Fruit fly (Drosophila melanogaster) whole organism, embryonic: Measurements from ENCODE around the gene CG33796.

Experiments
- CG10209 ChIP-seq: fragments of 200-800 bp; sonication (Bioruptor generic); optimal IDR thresholded peaks from 3 replicates; lab custom pipeline; 2017; ENCODE audit warnings: missing biosample characterization, mild to moderate bottlenecking, missing genetic modification characterization, missing genetic modification reagents
- CG10431 ChIP-seq: fragments of 200-800 bp; sonication (Bioruptor generic); optimal IDR thresholded peaks from 3 replicates; lab custom pipeline; 2018; ENCODE audit warnings: missing biosample characterization, mild to moderate bottlenecking, missing genetic modification characterization
- CG12769 ChIP-seq: fragments of 200-800 bp; sonication (Bioruptor generic); optimal IDR thresholded peaks from 2 replicates; lab custom pipeline; 2019; ENCODE audit warnings: missing biosample characterization, mild to moderate bottlenecking, missing genetic modification characterization, moderate library complexity
- CG13287 ChIP-seq: fragments of 200-800 bp; sonication (Bioruptor generic); IDR thresholded peaks from 2 replicates; pipeline ENCODE4 v1.3.6; 2022; ENCODE audit warnings: missing biosample characterization, missing genetic modification characterization; ENCODE audit not compliant: partially characterized antibody
- CG13424 ChIP-seq: fragments of 200-800 bp; sonication (Bioruptor generic); optimal IDR thresholded peaks from 2 replicates; lab custom pipeline; 2019; ENCODE audit warnings: missing biosample characterization, mild to moderate bottlenecking, missing genetic modification characterization, moderate library complexity
- CG14710 ChIP-seq: fragments of 200-800 bp; sonication (Bioruptor generic); optimal IDR thresholded peaks from 3 replicates; lab custom pipeline; 2019; ENCODE audit warnings: missing biosample characterization, mild to moderate bottlenecking, missing genetic modification characterization, moderate library complexity
- CG16863 ChIP-seq: fragments of 200-800 bp; sonication (Bioruptor generic); optimal IDR thresholded peaks from 3 replicates; lab custom pipeline; 2016; ENCODE audit warnings: missing biosample characterization, missing genetic modification characterization
- CG17359 ChIP-seq: fragments of 200-800 bp; sonication (Bioruptor generic); optimal IDR thresholded peaks from 3 replicates; lab custom pipeline; 2018; ENCODE audit warnings: missing biosample characterization, mild to moderate bottlenecking, missing genetic modification characterization, moderate library complexity
- CG18476 ChIP-seq: fragments of 200-800 bp; sonication (Bioruptor generic); optimal IDR thresholded peaks from 2 replicates; lab custom pipeline; 2016; ENCODE audit warnings: missing biosample characterization, mild to moderate bottlenecking, missing genetic modification characterization
- CG2202 ChIP-seq: fragments of 200-800 bp; sonication (Bioruptor generic); optimal IDR thresholded peaks from 2 replicates; lab custom pipeline; 2018; ENCODE audit warnings: missing biosample characterization, mild to moderate bottlenecking, missing genetic modification characterization
- CG2678 ChIP-seq: fragments of 200-800 bp; sonication (Bioruptor generic); optimal IDR thresholded peaks from 3 replicates; lab custom pipeline; 2019; ENCODE audit warnings: missing biosample characterization, mild to moderate bottlenecking, missing genetic modification characterization, moderate library complexity
- CG2875 ChIP-seq: fragments of 200-800 bp; sonication (Bioruptor generic); optimal IDR thresholded peaks from 2 replicates; lab custom pipeline; 2017; ENCODE audit warnings: missing biosample characterization, mild to moderate bottlenecking, missing genetic modification characterization, missing genetic modification reagents
- CG30431 ChIP-seq: fragments of 200-800 bp; sonication (Bioruptor generic); optimal IDR thresholded peaks from 2 replicates; lab custom pipeline; 2017; ENCODE audit warnings: missing biosample characterization, missing genetic modification characterization
- CG32532 ChIP-seq: fragments of 200-800 bp; sonication (Bioruptor generic); IDR thresholded peaks from 2 replicates; pipeline ENCODE4 v1.3.6; 2022; ENCODE audit warnings: missing biosample characterization, missing genetic modification characterization
- CG3407 ChIP-seq: fragments of 200-800 bp; sonication (Bioruptor generic); optimal IDR thresholded peaks from 2 replicates; lab custom pipeline; 2018; ENCODE audit warnings: missing biosample characterization, mild to moderate bottlenecking, missing genetic modification characterization
- CG4707 ChIP-seq: fragments of 200-800 bp; sonication (Bioruptor generic); optimal IDR thresholded peaks from 2 replicates; lab custom pipeline; 2018; ENCODE audit warnings: missing biosample characterization, mild to moderate bottlenecking, missing genetic modification characterization, moderate library complexity
- CG6175 ChIP-seq: fragments of 200-800 bp; sonication (Bioruptor generic); IDR thresholded peaks from 3 replicates; pipeline ENCODE4 v1.3.6; 2022; ENCODE audit warnings: missing biosample characterization, missing genetic modification characterization
- CG6791 ChIP-seq: fragments of 200-800 bp; sonication (Bioruptor generic); IDR thresholded peaks from 3 replicates; pipeline ENCODE4 v1.3.6; 2022; ENCODE audit warnings: missing biosample characterization, missing genetic modification characterization; ENCODE audit not compliant: partially characterized antibody
- CG6813 ChIP-seq: fragments of 200-800 bp; sonication (Bioruptor generic); optimal IDR thresholded peaks from 2 replicates; lab custom pipeline; 2017; ENCODE audit warnings: missing biosample characterization, missing genetic modification characterization, mild to moderate bottlenecking, moderate library complexity, missing genetic modification reagents
- CG8290 ChIP-seq, 3 experiments: fragments of 200-800 bp; sonication (Bioruptor generic); optimal IDR thresholded peaks; 2 replicates each; lab custom pipeline; 2016 to 2019; ENCODE audit warnings: missing biosample characterization in 3 of 3, missing genetic modification characterization in 3 of 3, mild to moderate bottlenecking in 2 of 3, moderate library complexity in 1 of 3
- CG9609 ChIP-seq: fragments of 200-800 bp; sonication (Bioruptor generic); optimal IDR thresholded peaks from 3 replicates; lab custom pipeline; 2016; ENCODE audit warnings: missing biosample characterization, missing genetic modification characterization
- CG9727 ChIP-seq: fragments of 200-800 bp; sonication (Bioruptor generic); optimal IDR thresholded peaks from 3 replicates; lab custom pipeline; 2017; ENCODE audit warnings: missing biosample characterization, mild to moderate bottlenecking, missing genetic modification characterization
- Dbx ChIP-seq: fragments of 200-800 bp; sonication (Bioruptor generic); IDR thresholded peaks from 3 replicates; pipeline ENCODE4 v1.3.6; 2022; ENCODE audit warnings: missing biosample characterization, missing genetic modification characterization
- Doc3 ChIP-seq: fragments of 200-800 bp; sonication (Bioruptor generic); IDR thresholded peaks from 3 replicates; pipeline ENCODE4 v1.3.6; 2022; ENCODE audit warnings: missing biosample characterization, missing genetic modification characterization; ENCODE audit not compliant: partially characterized antibody
- Fer1 ChIP-seq: fragments of 200-800 bp; sonication (Bioruptor generic); optimal IDR thresholded peaks from 2 replicates; lab custom pipeline; 2017; ENCODE audit warnings: missing biosample characterization, mild to moderate bottlenecking, missing genetic modification characterization
- HLH3B ChIP-seq: fragments of 200-800 bp; sonication (Bioruptor generic); IDR thresholded peaks from 2 replicates; pipeline ENCODE4 v1.3.6; 2022; ENCODE audit warnings: missing biosample characterization, missing genetic modification characterization
- HLH54F ChIP-seq: fragments of 200-800 bp; sonication (Bioruptor generic); optimal IDR thresholded peaks from 3 replicates; lab custom pipeline; 2016; ENCODE audit warnings: missing biosample characterization, missing genetic modification characterization
- MTF-1 ChIP-seq: fragments of 200-800 bp; sonication (Bioruptor generic); optimal IDR thresholded peaks from 2 replicates; lab custom pipeline; 2018; ENCODE audit warnings: missing biosample characterization, mild to moderate bottlenecking, missing genetic modification characterization, borderline replicate concordance
- Mes4 ChIP-seq: fragments of 200-800 bp; sonication (Bioruptor generic); optimal IDR thresholded peaks from 2 replicates; lab custom pipeline; 2016; ENCODE audit warnings: missing biosample characterization, missing genetic modification characterization
- Side ChIP-seq: fragments of 200-800 bp; sonication (Bioruptor generic); optimal IDR thresholded peaks from 2 replicates; lab custom pipeline; 2016; ENCODE audit warnings: missing biosample characterization, missing genetic modification characterization
- ara ChIP-seq: fragments of 200-800 bp; sonication (Bioruptor generic); IDR thresholded peaks from 2 replicates; pipeline ENCODE4 v1.3.6; 2022; ENCODE audit warnings: missing biosample characterization, missing genetic modification characterization
- bab2 ChIP-seq: fragments of 200-800 bp; sonication (Bioruptor generic); optimal IDR thresholded peaks from 2 replicates; lab custom pipeline; 2016; ENCODE audit warnings: missing biosample characterization, missing genetic modification characterization
- cas ChIP-seq: fragments of 200-800 bp; sonication (Bioruptor generic); IDR thresholded peaks from 2 replicates; pipeline ENCODE4 v1.3.6; 2022; ENCODE audit warnings: missing biosample characterization, missing genetic modification characterization
- croc ChIP-seq: fragments of 200-800 bp; sonication (Bioruptor generic); conservative IDR thresholded peaks from 3 replicates; pipeline ENCODE4 v1.3.6; 2022; ENCODE audit warnings: missing biosample characterization, missing genetic modification characterization
- eve ChIP-seq, 2 experiments: fragments of >200 bp; optimal IDR thresholded peaks; 2 replicates each; lab custom pipeline; 2017; ENCODE audit warnings: missing biosample characterization in 2 of 2, missing genetic modification characterization in 2 of 2
- fd64A ChIP-seq: fragments of 200-800 bp; sonication (Bioruptor generic); optimal IDR thresholded peaks from 3 replicates; lab custom pipeline; 2018; ENCODE audit warnings: missing biosample characterization, mild to moderate bottlenecking, missing genetic modification characterization
- gem ChIP-seq: fragments of 200-800 bp; sonication (Bioruptor generic); optimal IDR thresholded peaks from 2 replicates; lab custom pipeline; 2019; ENCODE audit warnings: missing biosample characterization, mild to moderate bottlenecking, missing genetic modification characterization, moderate library complexity
- lab ChIP-seq: fragments of 200-800 bp; sonication (Bioruptor generic); optimal IDR thresholded peaks from 3 replicates; lab custom pipeline; 2017; ENCODE audit warnings: missing biosample characterization, missing genetic modification characterization, mild to moderate bottlenecking, moderate library complexity, missing genetic modification reagents
- lov ChIP-seq, 2 experiments: fragments of 200-800 bp in 1 of 2; fragments of >200 bp in 1 of 2; sonication (Bioruptor generic) in 1 of 2; IDR thresholded peaks in 1 of 2; optimal IDR thresholded peaks in 1 of 2; 2 replicates in 1 of 2; 3 replicates in 1 of 2; pipeline versions ENCODE4 v1.3.6 to Lab custom; 2017 to 2022; ENCODE audit warnings: missing biosample characterization in 1 of 2, missing genetic modification characterization in 1 of 2
- mirr ChIP-seq: fragments of 200-800 bp; sonication (Bioruptor generic); optimal IDR thresholded peaks from 3 replicates; lab custom pipeline; 2018; ENCODE audit warnings: missing biosample characterization, mild to moderate bottlenecking, missing genetic modification characterization
- oc ChIP-seq: fragments of 200-800 bp; sonication (Bioruptor generic); optimal IDR thresholded peaks from 2 replicates; lab custom pipeline; 2018; ENCODE audit warnings: missing biosample characterization, mild to moderate bottlenecking, missing genetic modification characterization, moderate library complexity
- run ChIP-seq: fragments of 200-800 bp; sonication (Bioruptor generic); optimal IDR thresholded peaks from 3 replicates; lab custom pipeline; 2018; ENCODE audit warnings: missing biosample characterization, mild to moderate bottlenecking, missing genetic modification characterization
- sc ChIP-seq, 3 experiments: fragments of >200 bp in 2 of 3; fragments of 200-800 bp in 1 of 3; sonication (Bioruptor generic) in 1 of 3; optimal IDR thresholded peaks; 2 replicates in 2 of 3; 3 replicates in 1 of 3; lab custom pipeline; 2017; ENCODE audit warnings: mild to moderate bottlenecking in 1 of 3, missing biosample characterization in 1 of 3, missing genetic modification characterization in 1 of 3, missing genetic modification reagents in 1 of 3
- trem ChIP-seq: fragments of 200-800 bp; optimal IDR thresholded peaks from 3 replicates; lab custom pipeline; 2019; ENCODE audit warnings: missing biosample characterization, mild to moderate bottlenecking, missing genetic modification characterization, moderate library complexity
- unpg ChIP-seq: fragments of 200-800 bp; sonication (Bioruptor generic); optimal IDR thresholded peaks from 3 replicates; lab custom pipeline; 2018; ENCODE audit warnings: missing biosample characterization, mild to moderate bottlenecking, missing genetic modification characterization, moderate library complexity
- zen ChIP-seq: fragments of 200-800 bp; sonication (Bioruptor generic); optimal IDR thresholded peaks from 3 replicates; lab custom pipeline; 2018; ENCODE audit warnings: missing biosample characterization, mild to moderate bottlenecking, missing genetic modification characterization, moderate library complexity

Gene CG33796

DNA sequence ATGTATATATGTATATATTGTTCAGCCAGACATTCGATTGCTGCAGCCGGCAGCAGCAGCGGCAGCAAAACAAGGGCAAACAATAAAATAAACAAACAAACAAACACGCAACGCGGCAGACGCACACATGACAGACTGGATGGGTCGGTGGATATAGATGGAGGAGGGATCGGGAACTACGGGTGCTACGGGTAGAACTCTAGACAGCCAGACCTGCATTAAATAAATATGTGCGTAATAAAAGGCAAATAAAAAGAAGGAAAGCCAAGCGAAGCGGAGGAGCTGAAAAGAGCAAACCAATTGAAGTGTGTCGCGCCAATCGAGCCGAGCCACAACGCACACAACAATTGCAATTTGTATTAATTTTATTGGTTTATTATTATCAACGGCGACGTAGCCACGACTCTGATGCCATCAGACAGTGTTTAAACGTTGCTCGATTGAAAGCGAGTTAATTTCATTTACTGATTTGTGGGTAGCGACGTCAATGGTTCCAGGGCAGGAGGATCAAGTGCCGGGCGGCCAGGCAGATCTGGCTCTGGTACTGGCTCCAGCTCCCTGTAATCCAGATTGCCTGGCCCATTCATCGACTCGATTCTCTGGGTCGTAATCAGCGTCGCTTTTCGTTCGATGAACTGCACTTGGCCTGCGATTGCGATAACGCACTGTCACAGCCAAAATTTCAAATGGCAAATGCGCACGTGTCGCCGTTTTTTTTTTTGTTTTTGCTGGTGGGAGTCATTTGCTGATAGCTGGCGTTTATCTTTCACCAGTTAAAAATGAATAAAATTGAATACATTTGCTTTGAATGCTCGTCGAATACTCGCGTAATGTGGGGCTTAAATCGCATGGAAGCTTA lies 24.2 kb upstream of the CG33796 start (continued):
- TF ChIP-seq CG13287 (GFP tag; lab: Robert Waterston, UW) (no peak), lab (peak; percentile 26), CG13424 (tag; lab: Kevin White, UChicago) (peak; percentile 1), CG17359 (peak; percentile 7), croc (GFP tag; lab: Robert Waterston, UW) (0 out of 3 replicates have a peak, but pooled peaks have one; percentile 17), unpg (GFP tag; lab: Kevin White, UChicago) (peak; percentile 38), ara (GFP tag; lab: Robert Waterston, UW) (peak; percentile 24; the same call in 1 of the 2 replicates), HLH54F (no peak), mirr (GFP tag; lab: Kevin White, UChicago) (no peak), CG4707 (GFP tag; lab: Kevin White, UChicago) (peak; percentile 48), run (tag; lab: Kevin White, UChicago) (peak; percentile 10), CG12769 (no peak), eve (GFP tag; optimal IDR thresholded peaks at IDR 0.05; lab: Kevin White, UChicago) (no peak), lov (optimal IDR thresholded peaks at IDR 0.05; lab: Kevin White, UChicago) (no peak), lov (GFP tag; IDR thresholded peaks at IDR 0.05; lab: Robert Waterston, UW) (no peak), CG6791 (GFP tag; lab: Robert Waterston, UW) (no peak), CG32532 (GFP tag; lab: Robert Waterston, UW) (no peak), CG2202 (peak; percentile 84), trem (tag; lab: Kevin White, UChicago) (peak; percentile 5), sc (optimal IDR thresholded peaks at IDR 0.05; lab: Kevin White, UChicago) (no peak), sc (GFP tag; optimal IDR thresholded peaks at IDR 0.05; lab: Kevin White, UChicago) (peak; percentile 65), fd64A (peak; percentile 78), CG18476 (GFP tag; lab: Kevin White, UChicago) (no peak), CG6813 (GFP tag; lab: Kevin White, UChicago) (peak; percentile 62), CG3407 (GFP tag; lab: Kevin White, UChicago) (peak; percentile 62), bab2 (GFP tag; lab: Kevin White, UChicago) (peak; percentile 13), CG9727 (GFP tag; lab: Kevin White, UChicago) (peak; percentile 2), CG8290 (GFP tag; optimal IDR thresholded peaks at IDR 0.05; lab: Kevin White, UChicago) (no peak), CG8290 (tag; optimal IDR thresholded peaks at IDR 0.05; lab: Kevin White, UChicago) (peak in 1 of 2 experiments; percentile 69), zen (tag; lab: Kevin White, UChicago) (no peak), Doc3 (GFP tag; lab: Robert Waterston, UW) (no peak), oc (tag; lab: Kevin White, UChicago) (peak; percentile 27), CG14710 (peak; percentile 60), CG30431 (GFP tag; lab: Kevin White, UChicago) (peak; percentile 21), CG6175 (GFP tag; lab: Robert Waterston, UW) (no peak), Dbx (GFP tag; lab: Robert Waterston, UW) (no peak), MTF-1 (GFP tag; lab: Kevin White, UChicago) (peak; percentile 59), CG2678 (tag; lab: Kevin White, UChicago) (peak; percentile 21), CG9609 (GFP tag; lab: Kevin White, UChicago) (no peak), CG16863 (GFP tag; lab: Kevin White, UChicago) (peak; percentile 14), gem (peak; percentile 41), CG10431 (GFP tag; lab: Kevin White, UChicago) (peak; percentile 68), cas (GFP tag; lab: Robert Waterston, UW) (no peak), CG10209 (GFP tag; lab: Kevin White, UChicago) (peak; percentile 52), Mes4 (GFP tag; lab: Kevin White, UChicago) (peak; percentile 12), CG2875 (GFP tag; lab: Kevin White, UChicago) (peak; percentile 81), HLH3B (GFP tag; lab: Robert Waterston, UW) (no peak), Fer1 (GFP tag; lab: Kevin White, UChicago) (no peak), Side (peak; percentile 17)
